Worm (Caenorhabditis elegans) whole organism, L2 larva: ENCODE measurements around the gene srx-33.
A peak's percentile ranks its signal among the peaks of the same experiment; 100 is the strongest.

Experiments used
- C34F6.9 ChIP-seq: fragments of 150-350 bp; optimal IDR thresholded peaks from 2 replicates; lab custom pipeline; 2014; ENCODE audit warnings: missing biosample characterization, missing genetic modification characterization
- F13H6.1 ChIP-seq: sonication (generic microtip); optimal IDR thresholded peaks from 2 replicates; lab custom pipeline; 2016; ENCODE audit warnings: missing genetic modification characterization, missing compliant biosample characterization
- R02D3.7 ChIP-seq: fragments of 150-350 bp; optimal IDR thresholded peaks from 2 replicates; lab custom pipeline; 2014; ENCODE audit warnings: missing biosample characterization, missing genetic modification characterization
- Y55F3AM.14 ChIP-seq: fragments of 200-800 bp; sonication (Bioruptor generic); optimal IDR thresholded peaks from 2 replicates; lab custom pipeline; 2018; ENCODE audit warnings: mild to moderate bottlenecking, missing genetic modification characterization, missing compliant biosample characterization
- ZK546.5 ChIP-seq: sonication (generic microtip); optimal IDR thresholded peaks from 2 replicates; lab custom pipeline; 2017; ENCODE audit warnings: missing biosample characterization, missing genetic modification characterization
- aly-2 ChIP-seq: fragments of 150-350 bp; optimal IDR thresholded peaks from 2 replicates; lab custom pipeline; 2014; ENCODE audit warnings: missing biosample characterization, missing genetic modification characterization
- ama-1 ChIP-seq: fragments of 150-350 bp; optimal IDR thresholded peaks from 2 replicates; lab custom pipeline; 2018; ENCODE audit warnings: inconsistent platforms
- blmp-1 ChIP-seq: sonication (generic microtip); optimal IDR thresholded peaks from 2 replicates; lab custom pipeline; 2017; ENCODE audit warnings: missing genetic modification characterization, mild to moderate bottlenecking, missing compliant biosample characterization, antibody characterized with exemption, moderate library complexity; ENCODE audit not compliant: insufficient read depth
- ceh-16 ChIP-seq: fragments of 150-350 bp; optimal IDR thresholded peaks from 2 replicates; lab custom pipeline; 2014; ENCODE audit warnings: missing biosample characterization, missing genetic modification characterization
- ceh-82 ChIP-seq: fragments of 150-350 bp; optimal IDR thresholded peaks from 2 replicates; lab custom pipeline; 2014; ENCODE audit warnings: missing biosample characterization, missing genetic modification characterization
- crh-2 ChIP-seq: sonication (generic microtip); optimal IDR thresholded peaks from 2 replicates; lab custom pipeline; 2017; ENCODE audit warnings: missing biosample characterization, missing genetic modification characterization
- fos-1 ChIP-seq: fragments of 150-350 bp; optimal IDR thresholded peaks from 2 replicates; lab custom pipeline; 2014; ENCODE audit warnings: missing biosample characterization, missing genetic modification characterization
- gmeb-1 ChIP-seq: fragments of 150-350 bp; optimal IDR thresholded peaks from 2 replicates; lab custom pipeline; 2014; ENCODE audit warnings: missing biosample characterization, missing genetic modification characterization
- lin-13 ChIP-seq: fragments of 150-350 bp; optimal IDR thresholded peaks from 2 replicates; lab custom pipeline; 2014; ENCODE audit warnings: missing biosample characterization, missing genetic modification reagents, missing genetic modification characterization
- lin-39 ChIP-seq: fragments of 150-350 bp; optimal IDR thresholded peaks from 2 replicates; lab custom pipeline; 2014; ENCODE audit warnings: missing biosample characterization, missing genetic modification reagents, missing genetic modification characterization
- lsy-2 ChIP-seq, 2 experiments: fragments of 150-350 bp in 1 of 2; sonication (generic microtip) in 1 of 2; optimal IDR thresholded peaks; 2 replicates each; lab custom pipeline; 2014 to 2017; ENCODE audit warnings: missing biosample characterization in 2 of 2, missing genetic modification characterization in 2 of 2
- mab-5 ChIP-seq: fragments of 150-350 bp; optimal IDR thresholded peaks from 2 replicates; lab custom pipeline; 2014; ENCODE audit warnings: missing biosample characterization, missing genetic modification characterization
- mbf-1 ChIP-seq: sonication (generic microtip); optimal IDR thresholded peaks from 2 replicates; lab custom pipeline; 2017; ENCODE audit warnings: missing biosample characterization, missing genetic modification characterization
- mdl-1 ChIP-seq, 2 experiments: fragments of 150-350 bp in 1 of 2; sonication (generic microtip) in 1 of 2; optimal IDR thresholded peaks; 2 replicates each; lab custom pipeline; 2017; ENCODE audit warnings: missing biosample characterization in 2 of 2, missing genetic modification characterization in 2 of 2
- nhr-10 ChIP-seq: sonication (generic microtip); optimal IDR thresholded peaks from 2 replicates; lab custom pipeline; 2017; ENCODE audit warnings: missing biosample characterization, missing genetic modification characterization
- nhr-11 ChIP-seq: fragments of 150-350 bp; optimal IDR thresholded peaks from 2 replicates; lab custom pipeline; 2014; ENCODE audit warnings: missing biosample characterization, missing genetic modification characterization
- nhr-12 ChIP-seq: fragments of 150-350 bp; optimal IDR thresholded peaks from 2 replicates; lab custom pipeline; 2014; ENCODE audit warnings: missing biosample characterization, missing genetic modification characterization
- nhr-129 ChIP-seq: fragments of 150-350 bp; optimal IDR thresholded peaks from 2 replicates; lab custom pipeline; 2014; ENCODE audit warnings: missing biosample characterization, missing genetic modification characterization
- nhr-21 ChIP-seq: fragments of 150-350 bp; optimal IDR thresholded peaks from 2 replicates; lab custom pipeline; 2014; ENCODE audit warnings: missing biosample characterization, missing genetic modification characterization
- nhr-23 ChIP-seq: fragments of 150-350 bp; optimal IDR thresholded peaks from 2 replicates; lab custom pipeline; 2014; ENCODE audit warnings: missing biosample characterization, missing genetic modification reagents, missing genetic modification characterization
- nhr-237 ChIP-seq: fragments of 150-350 bp; optimal IDR thresholded peaks from 2 replicates; lab custom pipeline; 2014; ENCODE audit warnings: missing biosample characterization, missing genetic modification characterization
- nhr-25 ChIP-seq: fragments of 150-350 bp; sonication (generic microtip); optimal IDR thresholded peaks from 3 replicates; lab custom pipeline; 2014; ENCODE audit warnings: missing biosample characterization, missing genetic modification characterization
- nhr-6 ChIP-seq: fragments of 150-350 bp; optimal IDR thresholded peaks from 2 replicates; lab custom pipeline; 2014; ENCODE audit warnings: missing biosample characterization, missing genetic modification characterization
- nhr-77 ChIP-seq: fragments of 150-350 bp; optimal IDR thresholded peaks from 2 replicates; lab custom pipeline; 2014; ENCODE audit warnings: missing biosample characterization, missing genetic modification characterization
- sem-4 ChIP-seq: fragments of 150-350 bp; optimal IDR thresholded peaks from 2 replicates; lab custom pipeline; 2014; ENCODE audit warnings: missing biosample characterization, missing genetic modification reagents, missing genetic modification characterization
- sma-3 ChIP-seq: sonication (generic microtip); optimal IDR thresholded peaks from 2 replicates; lab custom pipeline; 2016; ENCODE audit warnings: missing genetic modification reagents, missing genetic modification characterization, missing compliant biosample characterization
- sma-9 ChIP-seq, 2 experiments: fragments of 150-350 bp in 1 of 2; sonication (generic microtip) in 1 of 2; optimal IDR thresholded peaks; 2 replicates each; lab custom pipeline; 2014 to 2016; ENCODE audit warnings: missing genetic modification characterization in 2 of 2, mild to moderate bottlenecking in 1 of 2, missing biosample characterization in 1 of 2, missing compliant biosample characterization in 1 of 2, missing genetic modification reagents in 1 of 2, moderate library complexity in 1 of 2
- unc-55 ChIP-seq: fragments of 150-350 bp; sonication (generic microtip); optimal IDR thresholded peaks from 3 replicates; lab custom pipeline; 2014; ENCODE audit warnings: missing biosample characterization, missing genetic modification reagents, missing genetic modification characterization
- zag-1 ChIP-seq: fragments of 150-350 bp; optimal IDR thresholded peaks from 2 replicates; lab custom pipeline; 2014; ENCODE audit warnings: missing biosample characterization, missing genetic modification characterization
- ztf-1 ChIP-seq: fragments of 200-800 bp; sonication (Bioruptor generic); conservative IDR thresholded peaks from 2 replicates; pipeline ENCODE4 v1.3.6; 2022; ENCODE audit warnings: missing genetic modification characterization, missing compliant biosample characterization
- ztf-11 ChIP-seq: sonication (generic microtip); optimal IDR thresholded peaks from 2 replicates; lab custom pipeline; 2017; ENCODE audit warnings: missing biosample characterization, missing genetic modification characterization
- ztf-4 ChIP-seq: fragments of 150-350 bp; optimal IDR thresholded peaks from 2 replicates; lab custom pipeline; 2014; ENCODE audit warnings: missing biosample characterization, missing genetic modification characterization

srx-33 gene

DNA sequence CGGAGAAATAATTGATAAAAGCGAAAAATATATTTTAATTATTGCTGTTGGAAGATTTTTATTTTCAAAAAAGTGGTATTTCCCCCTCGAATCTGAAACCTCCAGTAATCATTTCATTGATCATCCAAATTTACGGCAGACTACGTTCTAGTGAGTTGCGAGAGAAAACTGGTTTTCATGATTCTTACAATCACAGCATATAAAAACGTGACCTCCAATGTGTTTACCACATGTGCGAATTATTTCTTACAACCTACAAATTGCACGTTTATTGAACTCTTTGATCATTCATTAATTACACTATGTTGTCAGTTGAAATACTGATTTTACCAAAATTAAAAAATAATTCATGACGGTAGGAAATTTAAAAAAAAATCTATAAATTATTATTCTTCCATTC, 29.5 kb downstream of the srx-33 start:
- TF ChIP-seq F13H6.1 (tag; lab: Kevin White, UChicago) = peak; percentile 8
- peak; percentile 22 for TF ChIP-seq ztf-4 (tag; lab: Kevin White, UChicago)
- peak; percentile 70 for TF ChIP-seq sma-3 (GFP tag; lab: Kevin White, UChicago)
- TF ChIP-seq nhr-25 (tag; lab: Kevin White, UChicago) = peak; percentile 91
- no peak for TF ChIP-seq ztf-11 (tag; lab: Kevin White, UChicago)
- TF ChIP-seq nhr-129 (tag; lab: Kevin White, UChicago) = peak; percentile 42
- TF ChIP-seq mbf-1 = no peak
- peak; percentile 58 for TF ChIP-seq nhr-21 (tag; lab: Kevin White, UChicago)
- peak; percentile 33 for TF ChIP-seq C34F6.9 (tag; lab: Kevin White, UChicago)
- peak; percentile 74 for TF ChIP-seq crh-2 (tag; lab: Kevin White, UChicago)
- no peak for TF ChIP-seq ama-1 (lab: Kevin White, UChicago)
- TF ChIP-seq gmeb-1 = peak; percentile 61
- peak; percentile 50 for TF ChIP-seq blmp-1 (tag; lab: Kevin White, UChicago)
- TF ChIP-seq aly-2 = no peak
- TF ChIP-seq sma-9 (GFP tag; optimal IDR thresholded peaks at IDR 0.05; lab: Kevin White, UChicago) = peak; percentile 86
- TF ChIP-seq sma-9 (tag; optimal IDR thresholded peaks at IDR 0.05; lab: Kevin White, UChicago) = no peak
- TF ChIP-seq mdl-1 (tag; optimal IDR thresholded peaks at IDR 0.05; lab: Kevin White, UChicago) = peak in 1 of 2 experiments; percentile 5
- no peak for TF ChIP-seq ceh-16 (tag; lab: Kevin White, UChicago)
- TF ChIP-seq fos-1 (tag; lab: Kevin White, UChicago) = peak; percentile 23
- peak; percentile 35 for TF ChIP-seq nhr-6 (tag; lab: Kevin White, UChicago)

- TF ChIP-seq zag-1 (tag; lab: Kevin White, UChicago) (no peak), nhr-10 (tag; lab: Kevin White, UChicago) (no peak), crh-2 (tag; lab: Kevin White, UChicago) (no peak), ceh-82 (tag; lab: Kevin White, UChicago) (no peak), nhr-12 (tag; lab: Kevin White, UChicago) (no peak), nhr-129 (tag; lab: Kevin White, UChicago) (no peak)
These were observed 31.4 kb downstream of the srx-33 start for ce11 chrV:7087340-7087739.

ce11 chrV:7085518-7086104, 33.1 kb downstream of the srx-33 start, which contains the start of gene VC5.2:
Gene VC5.2 (plus strand): TSS chrV:7085956.
- TF ChIP-seq ztf-1 = no peak
- peak; percentile 48 for TF ChIP-seq sma-9 (GFP tag; optimal IDR thresholded peaks at IDR 0.05; lab: Kevin White, UChicago)
- TF ChIP-seq sma-9 (tag; optimal IDR thresholded peaks at IDR 0.05; lab: Kevin White, UChicago) = no peak
- TF ChIP-seq blmp-1 (tag; lab: Kevin White, UChicago) = peak; percentile 46
- peak in 1 of 2 experiments; percentile 37 for TF ChIP-seq lsy-2 (tag; optimal IDR thresholded peaks at IDR 0.05; lab: Kevin White, UChicago)

ce11 chrV:7084612-7085139, 34.0 kb downstream of the srx-33 start, which contains the start of gene mys-1:
Gene mys-1 (minus strand): TSS chrV:7084662.
- TF ChIP-seq mab-5 (tag; lab: Kevin White, UChicago) (no peak), mbf-1 (no peak), nhr-11 (tag; lab: Kevin White, UChicago) (no peak), lin-39 (no peak), crh-2 (tag; lab: Kevin White, UChicago) (peak; percentile 0), sem-4 (peak; percentile 9), lin-13 (GFP tag; lab: Kevin White, UChicago) (no peak), sma-3 (GFP tag; lab: Kevin White, UChicago) (peak; percentile 71), ama-1 (lab: Kevin White, UChicago) (no peak), ZK546.5 (tag; lab: Kevin White, UChicago) (no peak), R02D3.7 (tag; lab: Kevin White, UChicago) (no peak), mdl-1 (tag; optimal IDR thresholded peaks at IDR 0.05; lab: Kevin White, UChicago) (no peak), Y55F3AM.14 (no peak), nhr-129 (tag; lab: Kevin White, UChicago) (no peak), lsy-2 (tag; optimal IDR thresholded peaks at IDR 0.05; lab: Kevin White, UChicago) (peak in 1 of 2 experiments; percentile 69), nhr-77 (tag; lab: Kevin White, UChicago) (no peak), aly-2 (no peak), nhr-23 (no peak), nhr-237 (tag; lab: Kevin White, UChicago) (no peak), fos-1 (tag; lab: Kevin White, UChicago) (peak; percentile 9), unc-55 (GFP tag; lab: Kevin White, UChicago) (peak; percentile 63), gmeb-1 (peak; percentile 94), sma-9 (GFP tag; optimal IDR thresholded peaks at IDR 0.05; lab: Kevin White, UChicago) (peak; percentile 80), sma-9 (tag; optimal IDR thresholded peaks at IDR 0.05; lab: Kevin White, UChicago) (no peak), F13H6.1 (tag; lab: Kevin White, UChicago) (peak; percentile 67)
